Fruit fly (Drosophila melanogaster): ENCODE data around the gene CG46435.
A peak's percentile ranks its signal among the peaks of the same experiment; 100 is the strongest.

The CG46435 gene

DNA sequence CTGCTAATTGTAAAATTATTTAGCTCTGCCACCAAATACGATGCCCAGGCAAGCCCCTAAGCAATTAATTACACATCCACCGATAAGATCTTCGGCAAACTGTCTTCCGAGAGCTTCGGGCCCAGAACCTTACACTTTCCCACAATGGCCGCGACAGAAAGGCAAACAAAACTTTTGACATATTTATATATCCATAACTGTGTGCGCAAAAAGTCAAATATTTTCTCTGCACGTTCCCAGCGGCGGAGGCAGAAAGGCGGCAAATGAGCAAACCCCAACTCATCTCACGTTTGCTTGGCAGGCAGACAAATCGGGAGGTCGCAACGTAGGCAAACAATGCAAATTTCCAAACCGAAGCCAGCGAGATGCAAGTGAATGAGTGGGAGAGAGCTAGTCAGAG lies 14.3 kb downstream of the CG46435 start (continued):
- no peak for TF ChIP-seq her (GFP tag; optimal IDR thresholded peaks at IDR 0.05)
- TF ChIP-seq CG7357 (GFP tag; IDR thresholded peaks at IDR 0.05): no peak
- TF ChIP-seq Ssrp (tag; optimal IDR thresholded peaks at IDR 0.05): no peak
- TF ChIP-seq yki (optimal IDR thresholded peaks at IDR 0.05): no peak
- no peak for TF ChIP-seq lbe (GFP tag; optimal IDR thresholded peaks at IDR 0.05)
- TF ChIP-seq CG14860 (GFP tag; IDR thresholded peaks at IDR 0.05; ENCODE audit: partially characterized antibody): no peak
- TF ChIP-seq CG15479 (GFP tag; optimal IDR thresholded peaks at IDR 0.05): peak; percentile 55
- TF ChIP-seq Ada2b (GFP tag; IDR thresholded peaks at IDR 0.05): 0 out of 2 replicates have a peak, but pooled peaks have one; percentile 4
- TF ChIP-seq CG10366 (GFP tag; IDR thresholded peaks at IDR 0.05): no peak
- peak; percentile 5 for TF ChIP-seq MTF-1 (GFP tag; optimal IDR thresholded peaks at IDR 0.05; ENCODE audit: borderline replicate concordance)
- TF ChIP-seq lab (GFP tag; optimal IDR thresholded peaks at IDR 0.05): no peak
- no peak for TF ChIP-seq Dip3 (GFP tag; optimal IDR thresholded peaks at IDR 0.05)
- TF ChIP-seq Med (GFP tag): peak; percentile 53
- TF ChIP-seq Ets65A (GFP tag): peak; percentile 33
- no peak for TF ChIP-seq dysf (GFP tag; IDR thresholded peaks at IDR 0.05)
- no peak for TF ChIP-seq bsh (GFP tag; optimal IDR thresholded peaks at IDR 0.05)
- no peak for TF ChIP-seq pb (GFP tag; optimal IDR thresholded peaks at IDR 0.05)
- no peak for TF ChIP-seq CG12104 (GFP tag; optimal IDR thresholded peaks at IDR 0.05)
- no peak for TF ChIP-seq pfk (GFP tag; optimal IDR thresholded peaks at IDR 0.05)
- no peak for TF ChIP-seq sug (tag; optimal IDR thresholded peaks at IDR 0.05)
- no peak for TF ChIP-seq CG1602 (GFP tag; optimal IDR thresholded peaks at IDR 0.05)
- TF ChIP-seq CG10959 (GFP tag; IDR thresholded peaks at IDR 0.05): no peak
- TF ChIP-seq trh (GFP tag; optimal IDR thresholded peaks at IDR 0.05): no peak

DNA sequence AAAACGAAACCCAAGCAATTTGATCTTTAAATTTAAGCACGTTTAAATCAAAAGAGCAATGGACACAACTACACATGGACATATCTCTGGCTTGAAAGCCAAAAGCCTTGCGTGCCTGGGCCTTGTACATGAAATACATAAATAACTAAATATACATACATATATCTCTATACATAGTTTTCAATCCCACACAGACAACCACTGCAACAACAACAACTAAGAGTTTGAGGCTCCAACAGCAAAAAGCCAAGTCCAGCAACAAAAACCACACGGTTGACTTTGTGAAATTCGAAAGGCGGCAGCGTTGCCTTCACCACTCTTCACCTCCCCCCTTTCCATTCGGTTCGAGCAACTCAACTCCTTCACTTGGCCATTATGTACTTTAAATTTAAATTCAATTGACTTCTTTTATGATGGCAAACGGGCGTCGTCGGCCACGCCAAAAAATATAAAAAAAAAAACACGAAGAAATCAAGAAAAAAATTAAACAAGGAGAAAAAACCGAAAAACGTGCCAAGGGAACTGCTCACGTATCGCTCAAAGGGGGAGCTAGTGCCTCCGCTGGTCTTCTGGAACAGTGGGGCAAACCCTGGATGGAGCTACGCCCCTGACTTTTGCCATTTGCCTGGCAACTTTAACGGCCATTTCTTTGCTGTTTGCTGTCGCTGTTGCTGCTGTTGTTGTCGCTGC lies 15.2 kb downstream of the CG46435 start:
- TF ChIP-seq CG15479 (GFP tag; optimal IDR thresholded peaks at IDR 0.05): no peak
- TF ChIP-seq CG11695 (GFP tag; IDR thresholded peaks at IDR 0.05): no peak
- no peak for TF ChIP-seq wdn (GFP tag; IDR thresholded peaks at IDR 0.05)
- TF ChIP-seq cg (GFP tag; optimal IDR thresholded peaks at IDR 0.05): peak; percentile 43
- TF ChIP-seq CG1529 (GFP tag; optimal IDR thresholded peaks at IDR 0.05): no peak
- TF ChIP-seq CG17385 (GFP tag; optimal IDR thresholded peaks at IDR 0.05): no peak
- no peak for TF ChIP-seq CG14014 (GFP tag; IDR thresholded peaks at IDR 0.05)
- peak; percentile 39 for TF ChIP-seq crol (GFP tag; IDR thresholded peaks at IDR 0.05)
- peak; percentile 73 for TF ChIP-seq CG4360 (GFP tag; IDR thresholded peaks at IDR 0.05)
- TF ChIP-seq zen2 (GFP tag; IDR thresholded peaks at IDR 0.05; ENCODE audit: partially characterized antibody): no peak
- no peak for TF ChIP-seq CG16815 (GFP tag; optimal IDR thresholded peaks at IDR 0.05)
- TF ChIP-seq CG18011 (GFP tag; optimal IDR thresholded peaks at IDR 0.05): no peak

dm6 chr3L:19560695-19561246 lies 15.9 kb downstream of the CG46435 start:
- TF ChIP-seq CG12299 (tag; optimal IDR thresholded peaks at IDR 0.05): peak; percentile 96
- peak; percentile 94 for TF ChIP-seq Awh (GFP tag; IDR thresholded peaks at IDR 0.05)
- peak; percentile 94 for TF ChIP-seq CG10654 (GFP tag; optimal IDR thresholded peaks at IDR 0.05)
- no peak for TF ChIP-seq mld (GFP tag; IDR thresholded peaks at IDR 0.05; ENCODE audit: partially characterized antibody)
- peak; percentile 96 for TF ChIP-seq dysf (GFP tag; IDR thresholded peaks at IDR 0.05)
- peak; percentile 67 for TF ChIP-seq CG7928 (GFP tag; optimal IDR thresholded peaks at IDR 0.05)
- TF ChIP-seq sd (tag; optimal IDR thresholded peaks at IDR 0.05): peak; percentile 82
- peak; percentile 92 for TF ChIP-seq al (GFP tag; IDR thresholded peaks at IDR 0.05)
- peak; percentile 77; the same call in 2 of the 3 replicates for TF ChIP-seq z (GFP tag; IDR thresholded peaks at IDR 0.05)
- TF ChIP-seq dpn (GFP tag; optimal IDR thresholded peaks at IDR 0.05): peak; percentile 93 to 96
- peak; percentile 93 for TF ChIP-seq CG3281 (GFP tag; optimal IDR thresholded peaks at IDR 0.05)
- TF ChIP-seq Mes4 (GFP tag; optimal IDR thresholded peaks at IDR 0.05): peak; percentile 87
- TF ChIP-seq tgo (GFP tag; IDR thresholded peaks at IDR 0.05): peak; percentile 93
- peak; percentile 89 for TF ChIP-seq CG7786 (GFP tag; optimal IDR thresholded peaks at IDR 0.05)
- TF ChIP-seq sc (optimal IDR thresholded peaks at IDR 0.05): no peak
- peak; percentile 94 for TF ChIP-seq sc (GFP tag; optimal IDR thresholded peaks at IDR 0.05)
- peak; percentile 86 for TF ChIP-seq CG1603 (tag; optimal IDR thresholded peaks at IDR 0.05)

Measured in whole organism, embryonic.